Fruit fly (Drosophila melanogaster): Measurements from ENCODE around the gene Usp32.

The Usp32 gene

DNA sequence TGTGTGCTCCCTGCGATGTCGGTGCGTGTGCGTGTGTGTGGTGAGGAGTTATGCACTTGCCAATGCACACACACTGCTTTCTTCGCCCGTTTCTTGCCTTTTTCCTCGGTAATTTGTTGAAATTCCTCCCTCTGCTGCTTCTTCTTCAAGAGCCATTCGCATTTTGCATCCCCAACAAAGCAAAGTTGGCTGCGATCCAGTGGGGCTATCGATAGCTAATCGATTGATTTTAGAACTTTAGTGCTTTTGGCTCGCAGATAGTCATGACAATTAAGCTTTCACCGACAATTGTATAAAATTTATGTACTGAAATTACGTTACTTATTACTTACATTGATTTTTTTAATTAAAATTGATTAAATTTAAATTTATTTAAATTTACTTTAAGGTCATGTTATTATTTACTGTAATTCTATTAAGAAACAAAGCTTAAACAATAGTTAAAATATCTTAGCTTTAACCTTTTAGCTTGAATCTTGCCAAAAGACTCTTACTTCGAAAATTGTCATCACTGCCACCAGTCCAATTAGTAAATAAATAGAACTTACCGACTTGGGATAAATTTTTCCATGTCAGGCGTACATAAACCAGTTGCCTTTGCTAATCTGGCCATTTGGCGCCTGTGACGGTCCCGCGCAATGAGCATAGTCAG lies 36.7 kb upstream of the Usp32 start, which contains the start of the genes trc and CG32221 (continued):
- peak; percentile 83 for TF ChIP-seq CG7987 (GFP tag; optimal IDR thresholded peaks at IDR 0.05)
- no peak for TF ChIP-seq CG17361 (GFP tag; IDR thresholded peaks at IDR 0.05)
- no peak for TF ChIP-seq croc (GFP tag; conservative IDR thresholded peaks at IDR 0.05)
- TF ChIP-seq sqz (GFP tag; optimal IDR thresholded peaks at IDR 0.05) = no peak
- TF ChIP-seq CG5180 (GFP tag; optimal IDR thresholded peaks at IDR 0.05) = no peak
- no peak for TF ChIP-seq Deaf1 (tag; optimal IDR thresholded peaks at IDR 0.05)
- TF ChIP-seq pan (optimal IDR thresholded peaks at IDR 0.05) = no peak
- peak in 1 of 2 experiments; percentile 7 for TF ChIP-seq pan (GFP tag; optimal IDR thresholded peaks at IDR 0.05 in 1 of 2, IDR thresholded peaks at IDR 0.05 in 1 of 2)
- TF ChIP-seq ham (GFP tag; IDR thresholded peaks at IDR 0.05) = no peak
- TF ChIP-seq CG9797 (GFP tag; optimal IDR thresholded peaks at IDR 0.05) = peak; percentile 12
- TF ChIP-seq D19B (GFP tag; optimal IDR thresholded peaks at IDR 0.05) = no peak
- peak; percentile 54 for TF ChIP-seq Lhr (GFP tag; optimal IDR thresholded peaks at IDR 0.05)
- TF ChIP-seq CG10431 (GFP tag; optimal IDR thresholded peaks at IDR 0.05) = peak; percentile 58
- peak; percentile 54 for TF ChIP-seq nom (GFP tag; optimal IDR thresholded peaks at IDR 0.05)
- TF ChIP-seq Doc3 (GFP tag; IDR thresholded peaks at IDR 0.05; ENCODE audit: partially characterized antibody) = 0 out of 3 replicates have a peak, but pooled peaks have one; percentile 20
- TF ChIP-seq CG2129 (GFP tag; IDR thresholded peaks at IDR 0.05; ENCODE audit: partially characterized antibody) = no peak; the same call in 1 of the 2 replicates
- TF ChIP-seq NK7.1 (GFP tag; optimal IDR thresholded peaks at IDR 0.05) = no peak
- peak; percentile 50 for TF ChIP-seq phol (tag; optimal IDR thresholded peaks at IDR 0.05)
- no peak for TF ChIP-seq CG10274 (GFP tag; optimal IDR thresholded peaks at IDR 0.05)
- TF ChIP-seq tx (GFP tag; optimal IDR thresholded peaks at IDR 0.05) = no peak
- peak; percentile 9 for TF ChIP-seq CG9609 (GFP tag; optimal IDR thresholded peaks at IDR 0.05)
- no peak for TF ChIP-seq CG11504 (tag; optimal IDR thresholded peaks at IDR 0.05)
- no peak for TF ChIP-seq jing (GFP tag; optimal IDR thresholded peaks at IDR 0.05)
- no peak for TF ChIP-seq CG17568 (GFP tag; optimal IDR thresholded peaks at IDR 0.05)
- TF ChIP-seq CG8388 (GFP tag; optimal IDR thresholded peaks at IDR 0.05) = no peak
- no peak for TF ChIP-seq TFAM (GFP tag; optimal IDR thresholded peaks at IDR 0.05)
- TF ChIP-seq bowl (GFP tag; IDR thresholded peaks at IDR 0.05) = no peak
- TF ChIP-seq fu2 (GFP tag; optimal IDR thresholded peaks at IDR 0.05) = no peak
- TF ChIP-seq hkb (optimal IDR thresholded peaks at IDR 0.05) = no peak
- no peak for TF ChIP-seq hkb (GFP tag; IDR thresholded peaks at IDR 0.05)
- no peak for TF ChIP-seq ATbp (GFP tag; optimal IDR thresholded peaks at IDR 0.05)
- TF ChIP-seq Sry-β (GFP tag; optimal IDR thresholded peaks at IDR 0.05) = peak; percentile 90
- TF ChIP-seq CG14965 (GFP tag; optimal IDR thresholded peaks at IDR 0.05; ENCODE audit: borderline replicate concordance) = no peak
- TF ChIP-seq salm (tag; optimal IDR thresholded peaks at IDR 0.05) = no peak
- no peak for TF ChIP-seq CG13894 (tag; optimal IDR thresholded peaks at IDR 0.05)
- peak; percentile 31; the same call in 1 of the 2 replicates for TF ChIP-seq CG11085 (GFP tag; IDR thresholded peaks at IDR 0.05)
- TF ChIP-seq seq (GFP tag; IDR thresholded peaks at IDR 0.05) = peak; percentile 48; the same call in 1 of the 2 replicates
- TF ChIP-seq CG6791 (GFP tag; IDR thresholded peaks at IDR 0.05; ENCODE audit: partially characterized antibody) = peak; percentile 73; the same call in 2 of the 3 replicates
- peak; percentile 65 for TF ChIP-seq CG14710 (tag; optimal IDR thresholded peaks at IDR 0.05)
- no peak for TF ChIP-seq tio (GFP tag; optimal IDR thresholded peaks at IDR 0.05)
- TF ChIP-seq ttk (GFP tag; IDR thresholded peaks at IDR 0.05) = peak; percentile 43; the same call in 1 of the 2 replicates
- no peak for TF ChIP-seq Lim3 (GFP tag; IDR thresholded peaks at IDR 0.05)
- TF ChIP-seq CG10462 (GFP tag; optimal IDR thresholded peaks at IDR 0.05) = no peak
- peak; percentile 54 for TF ChIP-seq CG3995 (GFP tag; optimal IDR thresholded peaks at IDR 0.05)
- peak; percentile 57 for TF ChIP-seq Ptx1 (GFP tag; IDR thresholded peaks at IDR 0.05)
- no peak for TF ChIP-seq crc (GFP tag; optimal IDR thresholded peaks at IDR 0.05)
- peak; percentile 37 for TF ChIP-seq CG33557 (GFP tag; optimal IDR thresholded peaks at IDR 0.05)
- no peak for TF ChIP-seq Stat92E (GFP tag; optimal IDR thresholded peaks at IDR 0.05)
- TF ChIP-seq CG3065 (GFP tag; optimal IDR thresholded peaks at IDR 0.05) = no peak

Measured in whole organism, embryonic.